In genomic region chrX:16912965-16913755, dm6 we compare ENCODE assay signal across 1 fruit fly cellular context.
TF ChIP-seq lines count a peak whose summit lies in the region.

TSS of gene CG4928 (plus strand) at chrX:16913180.

TF ChIP-seq in whole organism, embryonic, 481 proteins besides CTCF, POLR2A, EP300 and RAD21 (continued from another document):
- TF ChIP-seq CG4820 (GFP tag; optimal IDR thresholded peaks at IDR 0.05; lab: Kevin White, UChicago) (no peak), Deaf1 (tag; optimal IDR thresholded peaks at IDR 0.05; lab: Kevin White, UChicago) (peak; percentile 96), CG3838 (GFP tag; optimal IDR thresholded peaks at IDR 0.05; lab: Kevin White, UChicago) (no peak), gsb-n (tag; optimal IDR thresholded peaks at IDR 0.05; lab: Kevin White, UChicago) (no peak), Nf-YA (GFP tag; IDR thresholded peaks at IDR 0.05; lab: Robert Waterston, UW) (no peak), CG8478 (optimal IDR thresholded peaks at IDR 0.05; lab: Kevin White, UChicago) (no peak), nom (GFP tag; optimal IDR thresholded peaks at IDR 0.05; lab: Kevin White, UChicago) (peak; percentile 0), CG17328 (GFP tag; IDR thresholded peaks at IDR 0.05; lab: Robert Waterston, UW) (no peak), slbo (GFP tag; IDR thresholded peaks at IDR 0.05; lab: Robert Waterston, UW) (peak; percentile 45; the same call in 1 of the 2 replicates)
